Fruit fly (Drosophila melanogaster) S2 (cell line): Measurements from ENCODE around the gene tth.

Experiments
- CG8478 ChIP-seq: fragments of >200 bp; optimal IDR thresholded peaks from 2 replicates; lab custom pipeline; 2018
- CTCF ChIP-seq, 2 experiments: fragments of >200 bp; optimal IDR thresholded peaks; 2 replicates each; lab custom pipeline; 2018

The tth gene

dm6 chrX:13605381-13605780 lies 11.0 kb downstream of the tth start, which contains the start of gene CG11178:
Gene CG11178, plus strand, starts transcription at chrX:13605681.
- TF ChIP-seq CTCF (optimal IDR thresholded peaks at IDR 0.05; lab: Kevin White, UChicago) (no peak), CG8478 (lab: Kevin White, UChicago) (no peak)

DNA sequence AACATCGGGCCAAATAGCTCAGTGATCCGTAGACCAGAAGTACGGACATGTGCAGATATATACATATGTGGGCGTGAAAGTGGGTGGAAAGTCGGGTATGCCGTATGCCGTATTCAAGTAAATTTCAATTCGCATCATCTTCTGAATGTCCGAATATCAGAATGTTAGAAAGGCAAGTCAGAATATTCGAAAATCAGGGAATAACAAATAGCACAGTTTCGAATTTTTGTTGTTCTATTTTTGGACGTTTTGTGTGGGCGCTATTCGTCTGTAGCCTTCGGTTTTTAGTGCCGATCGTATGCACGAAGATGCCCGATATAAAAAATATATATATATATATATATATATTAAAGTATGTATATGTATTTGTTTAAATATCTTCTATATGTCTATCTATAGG lies 11.9 kb downstream of the tth start:
- TF ChIP-seq CTCF (optimal IDR thresholded peaks at IDR 0.05; lab: Kevin White, UChicago) = no peak
- no peak for TF ChIP-seq CG8478 (lab: Kevin White, UChicago)

DNA sequence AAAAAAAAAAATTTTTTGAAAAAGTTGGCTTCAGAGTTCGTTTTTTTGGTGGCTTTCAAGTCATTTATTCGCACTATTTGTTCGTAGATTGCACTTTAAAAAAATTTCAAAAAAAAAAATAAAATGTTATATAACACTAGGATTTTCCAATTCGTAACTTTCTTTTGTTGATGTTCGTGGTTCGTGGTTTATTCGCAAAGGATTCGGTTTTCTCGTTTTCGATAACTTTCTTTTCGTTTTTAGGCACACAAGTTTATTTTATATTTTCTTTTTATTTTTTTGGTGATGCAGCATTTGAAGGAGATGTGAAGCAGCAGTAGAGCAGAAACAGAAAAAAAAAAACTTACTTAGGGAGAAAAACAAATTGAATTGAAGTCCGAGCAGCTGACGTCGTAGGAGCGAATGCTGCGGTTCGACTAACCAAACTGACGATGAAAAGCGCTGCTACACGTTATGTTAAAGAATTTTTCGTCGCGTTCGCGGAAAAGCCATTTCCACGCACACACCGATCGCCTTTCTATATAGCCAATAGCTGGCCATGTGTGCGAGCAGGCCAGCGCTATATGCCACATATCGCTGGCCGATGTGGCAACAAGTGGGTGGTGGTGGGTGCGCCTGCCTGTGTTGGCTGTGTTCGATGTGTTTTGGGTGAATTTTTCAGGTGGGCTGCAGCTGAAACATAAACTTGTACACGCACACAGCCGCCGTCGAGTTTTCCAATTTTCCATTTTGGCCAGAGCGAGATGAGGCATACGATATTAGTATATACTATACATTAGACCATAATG lies 14.1 kb downstream of the tth start, which contains the start of gene up:
Gene up (minus strand): TSS at position 508 of the 788 bp plus-strand sequence.
- TF ChIP-seq CTCF (optimal IDR thresholded peaks at IDR 0.05; lab: Kevin White, UChicago) = no peak
- TF ChIP-seq CG8478 (lab: Kevin White, UChicago) = no peak

- no peak for TF ChIP-seq CTCF (optimal IDR thresholded peaks at IDR 0.05; lab: Kevin White, UChicago)
- no peak for TF ChIP-seq CG8478 (lab: Kevin White, UChicago)
Measured at dm6 chrX:13597753-13598152, 18.6 kb downstream of the tth start.

DNA sequence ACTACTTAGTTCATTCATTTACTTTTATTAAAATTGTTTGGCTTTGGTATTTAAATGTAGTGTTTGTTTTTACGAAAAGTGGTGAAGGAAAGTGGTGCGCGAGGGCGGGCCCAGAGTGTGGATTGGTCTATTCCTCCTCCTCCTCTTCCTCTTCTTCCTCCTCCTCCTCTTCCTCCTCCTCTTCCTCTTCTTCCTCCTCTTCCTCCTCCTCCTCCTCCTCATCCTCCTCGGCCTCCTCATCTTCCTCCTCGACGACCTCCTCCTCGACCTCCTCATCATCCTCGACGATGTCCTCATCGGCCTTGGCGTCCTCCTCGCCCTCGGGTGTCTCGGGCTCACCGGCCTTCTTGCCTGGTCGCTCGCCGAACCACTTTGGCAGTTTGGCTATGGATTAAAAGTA lies 22.7 kb downstream of the tth start:
- TF ChIP-seq CG8478 (lab: Kevin White, UChicago) (no peak), CTCF (optimal IDR thresholded peaks at IDR 0.05; lab: Kevin White, UChicago) (no peak)

DNA sequence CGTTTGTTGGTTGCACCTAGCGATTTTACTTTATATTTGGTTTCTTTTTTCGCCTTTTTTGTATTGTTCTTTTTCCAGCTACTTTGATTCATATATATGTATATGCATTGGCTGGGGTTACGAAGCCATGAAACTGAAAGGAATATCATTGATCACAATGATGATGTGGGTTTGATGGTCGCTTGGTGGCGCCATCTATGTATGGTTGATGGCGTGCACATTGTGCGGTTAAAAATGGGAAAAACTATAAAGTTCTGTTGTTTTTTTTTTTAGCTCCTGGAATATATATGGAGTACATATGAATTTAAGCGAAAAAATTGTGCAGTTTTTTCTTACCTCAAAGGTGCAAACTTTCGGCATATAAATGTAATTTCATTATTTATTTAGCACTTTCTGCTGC lies 29.5 kb downstream of the tth start:
- TF ChIP-seq CTCF (optimal IDR thresholded peaks at IDR 0.05; lab: Kevin White, UChicago) (peak; percentile 42 to 71), CG8478 (lab: Kevin White, UChicago) (no peak)

- TF ChIP-seq CG8478 (lab: Kevin White, UChicago) = no peak
- TF ChIP-seq CTCF (optimal IDR thresholded peaks at IDR 0.05; lab: Kevin White, UChicago) = no peak
Measured at dm6 chrX:13579322-13579721, 37.1 kb downstream of the tth start.

DNA sequence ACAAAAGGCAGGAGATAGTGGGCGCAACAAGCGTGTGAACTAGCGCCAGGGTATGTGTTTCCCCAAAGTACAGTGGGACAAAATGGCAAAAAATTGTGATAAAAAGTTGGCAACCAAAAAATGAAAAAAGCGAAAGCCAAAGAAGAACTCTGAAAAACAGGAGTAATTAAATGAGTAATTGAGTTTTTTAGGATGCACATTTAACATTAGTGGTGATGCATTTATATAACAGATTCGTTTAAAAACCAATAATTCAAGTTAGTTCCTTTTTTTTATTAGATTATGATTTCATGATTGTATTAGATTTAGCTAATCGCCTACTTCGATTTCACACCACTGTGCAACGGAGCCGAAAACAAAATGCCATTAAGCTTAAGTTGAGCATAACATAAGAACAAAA lies 44.0 kb downstream of the tth start:
- TF ChIP-seq CG8478 (lab: Kevin White, UChicago) (no peak), CTCF (optimal IDR thresholded peaks at IDR 0.05; lab: Kevin White, UChicago) (no peak)

- TF ChIP-seq CG8478 (lab: Kevin White, UChicago) (no peak), CTCF (optimal IDR thresholded peaks at IDR 0.05; lab: Kevin White, UChicago) (no peak)
Measured at dm6 chrX:13570255-13570654, 46.1 kb downstream of the tth start.

dm6 chrX:13568841-13569240 lies 47.5 kb downstream of the tth start:
- TF ChIP-seq CTCF (optimal IDR thresholded peaks at IDR 0.05; lab: Kevin White, UChicago) (no peak), CG8478 (lab: Kevin White, UChicago) (no peak)

dm6 chrX:13568127-13568526 lies 48.3 kb downstream of the tth start:
- TF ChIP-seq CG8478 (lab: Kevin White, UChicago) = no peak
- no peak for TF ChIP-seq CTCF (optimal IDR thresholded peaks at IDR 0.05; lab: Kevin White, UChicago)

DNA sequence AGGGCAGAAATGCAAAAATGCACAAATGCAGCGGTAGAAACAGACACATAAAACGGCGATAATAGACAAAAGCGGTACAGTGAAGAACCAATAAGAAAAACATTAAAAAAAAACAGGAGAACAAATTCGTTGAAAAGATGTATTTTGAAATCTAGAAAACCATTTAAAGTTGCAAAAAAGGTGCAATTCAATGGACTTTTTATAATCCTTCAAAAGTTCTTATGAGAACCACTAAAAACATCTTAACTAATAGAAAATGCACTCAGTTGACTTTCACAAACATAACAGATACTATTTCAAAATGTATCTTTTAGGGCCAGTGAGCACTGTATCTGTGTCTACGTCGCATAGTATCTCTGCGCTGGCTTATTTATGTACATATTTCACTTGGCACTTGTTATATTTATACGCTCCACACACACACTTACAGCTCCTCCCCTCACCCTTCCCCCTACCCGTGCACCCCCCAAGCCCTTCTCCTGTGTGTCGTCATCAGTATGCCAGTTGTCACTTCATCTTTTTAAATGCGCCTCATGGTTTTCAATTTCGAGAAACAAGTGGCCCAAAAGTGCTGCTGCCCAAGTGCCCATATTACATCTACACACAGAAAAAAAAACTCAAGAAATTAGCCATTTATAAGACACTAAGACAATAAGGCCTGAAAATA lies 50.8 kb downstream of the tth start:
- TF ChIP-seq CG8478 (lab: Kevin White, UChicago) (no peak), CTCF (optimal IDR thresholded peaks at IDR 0.05; lab: Kevin White, UChicago) (no peak)

DNA sequence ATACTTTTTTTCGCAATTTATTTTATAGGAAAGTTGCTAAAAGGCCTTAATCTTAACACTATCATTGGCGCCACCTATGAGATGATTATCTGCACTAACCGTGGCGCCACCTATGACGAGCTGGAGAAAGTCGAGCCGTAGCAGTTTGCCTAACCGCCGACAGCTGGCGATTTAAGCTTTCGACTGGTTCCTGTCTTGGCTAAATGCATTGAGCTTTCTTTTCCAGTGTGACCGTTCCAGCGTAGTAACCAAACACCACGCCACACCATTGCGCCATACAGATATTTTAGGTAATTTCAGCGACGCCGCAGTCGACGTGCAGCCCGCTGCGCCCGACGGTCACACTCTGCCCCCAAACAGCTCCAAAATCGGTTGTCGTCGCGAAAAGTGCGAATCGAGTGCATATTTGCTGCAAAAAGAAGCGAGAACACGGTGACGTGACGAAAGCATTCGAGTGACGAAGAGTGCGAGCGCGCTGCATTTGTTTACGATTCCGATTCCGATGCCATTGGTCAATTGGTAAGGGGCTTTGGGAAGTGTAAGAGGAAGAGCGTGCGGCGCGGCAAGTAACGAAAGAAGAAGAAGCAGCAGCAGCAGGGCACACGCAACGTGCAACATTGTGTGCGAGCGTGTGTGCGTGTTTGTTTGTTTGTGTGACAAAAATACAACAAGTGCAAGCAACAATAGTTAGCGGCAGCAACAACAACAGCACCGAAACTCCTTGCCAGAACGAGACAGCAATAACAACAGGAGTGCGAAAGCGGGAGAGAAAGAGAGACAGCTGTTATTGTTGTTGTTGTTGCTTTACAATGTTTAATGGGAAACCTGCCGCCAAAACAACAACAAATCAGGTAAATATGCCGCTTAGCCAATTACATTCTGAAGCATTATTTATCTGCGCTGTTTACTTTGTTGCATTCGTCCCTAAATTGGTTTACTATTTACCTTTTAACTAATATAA lies 52.6 kb downstream of the tth start, which contains the start of the genes CG46311 and Tpst:
Gene CG46311 (plus strand): TSS at position 341 of the 961 bp plus-strand sequence.
Gene Tpst (plus strand): TSS at position 341 of the 961 bp plus-strand sequence.
- peak; percentile 99 to 100 for TF ChIP-seq CTCF (optimal IDR thresholded peaks at IDR 0.05; lab: Kevin White, UChicago)
- no peak for TF ChIP-seq CG8478 (lab: Kevin White, UChicago)
